Worm (Caenorhabditis elegans) whole organism, L4/young adult: ENCODE data around the gene plr-1.

Experiments used
- W03F9.2 ChIP-seq: fragments of 150-350 bp; optimal IDR thresholded peaks from 2 replicates; lab custom pipeline; 2014; ENCODE audit warnings: missing biosample characterization, missing genetic modification characterization
- dao-5 ChIP-seq: sonication (generic microtip); optimal IDR thresholded peaks from 2 replicates; lab custom pipeline; 2016; ENCODE audit warnings: missing genotype, missing genetic modification characterization, moderate library complexity, missing compliant biosample characterization
- him-1 ChIP-seq: sonication (generic microtip); optimal IDR thresholded peaks from 2 replicates; lab custom pipeline; 2016; ENCODE audit warnings: missing genotype, missing genetic modification reagents, missing genetic modification characterization, missing compliant biosample characterization

DNA sequence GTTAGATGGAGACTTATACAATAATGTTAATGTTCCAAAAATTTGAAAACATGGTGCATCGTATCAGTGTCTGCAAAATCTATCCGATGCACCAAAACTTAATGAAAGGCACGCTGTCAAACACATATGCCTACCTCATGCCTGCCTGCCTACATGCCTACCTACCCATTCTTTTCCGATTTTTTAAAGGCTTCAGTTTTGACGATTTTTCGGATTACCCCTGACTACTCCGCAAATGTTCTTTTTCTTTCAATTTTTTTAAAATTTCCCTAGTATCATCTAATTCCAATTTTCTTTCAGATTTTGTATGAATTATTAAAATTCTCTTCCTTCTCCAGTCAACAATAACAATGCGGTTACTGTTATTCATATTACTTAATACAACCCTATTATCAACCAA lies at the start of gene plr-1:
- TF ChIP-seq him-1 (tag; lab: Kevin White, UChicago), result no peak
- no peak for TF ChIP-seq W03F9.2
- no peak for TF ChIP-seq dao-5 (tag; lab: Kevin White, UChicago)
